Fruit fly (Drosophila melanogaster): ENCODE data around the gene CG17026.

Gene CG17026

dm6 chr3L:15956448-15957010 is 18.6 kb upstream of the CG17026 start, which contains the start of gene elgi (continued):
- TF ChIP-seq CG1647 (GFP tag; optimal IDR thresholded peaks at IDR 0.05) (peak; percentile 44), sc (optimal IDR thresholded peaks at IDR 0.05) (no peak), sc (GFP tag; optimal IDR thresholded peaks at IDR 0.05) (no peak), CG7786 (GFP tag; optimal IDR thresholded peaks at IDR 0.05) (peak; percentile 76), CG17829 (tag; optimal IDR thresholded peaks at IDR 0.05) (peak; percentile 4), CG33213 (GFP tag; optimal IDR thresholded peaks at IDR 0.05) (peak; percentile 51), tx (GFP tag; optimal IDR thresholded peaks at IDR 0.05) (peak; percentile 15), sim (GFP tag; IDR thresholded peaks at IDR 0.05) (no peak), CG8359 (GFP tag; optimal IDR thresholded peaks at IDR 0.05; ENCODE audit: borderline replicate concordance) (no peak), CG32767 (GFP tag; IDR thresholded peaks at IDR 0.05) (0 out of 2 replicates have a peak, but pooled peaks have one; percentile 17), jumu (GFP tag; optimal IDR thresholded peaks at IDR 0.05) (peak; percentile 49), pb (GFP tag; optimal IDR thresholded peaks at IDR 0.05) (no peak), CG8281 (tag; optimal IDR thresholded peaks at IDR 0.05) (no peak), CG2875 (GFP tag; optimal IDR thresholded peaks at IDR 0.05) (peak; percentile 11), inv (GFP tag; IDR thresholded peaks at IDR 0.05; ENCODE audit: partially characterized antibody) (no peak), CG34224 (GFP tag; IDR thresholded peaks at IDR 0.05; ENCODE audit: partially characterized antibody) (peak; percentile 40; the same call in 2 of the 3 replicates), HmgZ (tag; optimal IDR thresholded peaks at IDR 0.05) (peak; percentile 72), CG11695 (GFP tag; IDR thresholded peaks at IDR 0.05) (no peak), CG43689 (GFP tag; IDR thresholded peaks at IDR 0.05) (no peak), Jarid2 (GFP tag; optimal IDR thresholded peaks at IDR 0.05) (no peak), CG17802 (tag; optimal IDR thresholded peaks at IDR 0.05) (no peak), cato (GFP tag; optimal IDR thresholded peaks at IDR 0.05; ENCODE audit: borderline replicate concordance) (no peak), Bteb2 (GFP tag; optimal IDR thresholded peaks at IDR 0.05) (peak; percentile 65), Gsc (GFP tag; IDR thresholded peaks at IDR 0.05) (no peak), HmgD (GFP tag; optimal IDR thresholded peaks at IDR 0.05) (peak; percentile 63), CG10979 (tag; optimal IDR thresholded peaks at IDR 0.05) (peak; percentile 24), CG8089 (GFP tag; optimal IDR thresholded peaks at IDR 0.05) (peak; percentile 20), Drgx (GFP tag; IDR thresholded peaks at IDR 0.05) (no peak), NfI (GFP tag; optimal IDR thresholded peaks at IDR 0.05) (peak; percentile 68), CG13424 (tag; optimal IDR thresholded peaks at IDR 0.05) (peak; percentile 3), phol (tag; optimal IDR thresholded peaks at IDR 0.05) (peak; percentile 67), CG6813 (GFP tag; optimal IDR thresholded peaks at IDR 0.05) (no peak), Dfd (GFP tag; optimal IDR thresholded peaks at IDR 0.05) (no peak), croc (GFP tag; conservative IDR thresholded peaks at IDR 0.05) (no peak), emc (GFP tag; optimal IDR thresholded peaks at IDR 0.05) (no peak), D (optimal IDR thresholded peaks at IDR 0.05) (no peak), D (GFP tag; optimal IDR thresholded peaks at IDR 0.05) (no peak), peb (GFP tag; IDR thresholded peaks at IDR 0.05) (no peak), CG6654 (GFP tag; optimal IDR thresholded peaks at IDR 0.05) (no peak), CG13296 (GFP tag; optimal IDR thresholded peaks at IDR 0.05) (peak; percentile 71), pum (GFP tag; optimal IDR thresholded peaks at IDR 0.05) (peak; percentile 58), CG10321 (GFP tag; IDR thresholded peaks at IDR 0.05) (no peak; the same call in 1 of the 2 replicates), Fer3 (tag; optimal IDR thresholded peaks at IDR 0.05) (peak; percentile 26), knrl (GFP tag; IDR thresholded peaks at IDR 0.05; ENCODE audit: partially characterized antibody) (no peak), Pdp1 (GFP tag; optimal IDR thresholded peaks at IDR 0.05) (peak; percentile 48 to 55), BEAF-32 (GFP tag; optimal IDR thresholded peaks at IDR 0.05) (peak; percentile 12), Fer1 (GFP tag; optimal IDR thresholded peaks at IDR 0.05) (peak; percentile 52), onecut (GFP tag; IDR thresholded peaks at IDR 0.05) (no peak), bab2 (GFP tag; optimal IDR thresholded peaks at IDR 0.05) (peak; percentile 54), az2 (GFP tag; optimal IDR thresholded peaks at IDR 0.05) (peak; percentile 36)

Data from whole organism, embryonic.